Worm (Caenorhabditis elegans) whole organism, young adult: ENCODE measurements around the gene fbxc-22.

Experiments used
- B0019.2 ChIP-seq: fragments of 200-800 bp; sonication (Bioruptor generic); conservative IDR thresholded peaks from 2 replicates; pipeline ENCODE4 v1.3.6; 2022; ENCODE audit warnings: missing genetic modification reagents, missing genetic modification characterization, missing compliant biosample characterization
- C17E4.6 ChIP-seq: fragments of 200-800 bp; sonication (Bioruptor generic); IDR thresholded peaks from 2 replicates; pipeline ENCODE4 v1.3.6; 2022; ENCODE audit warnings: missing genetic modification reagents, missing genetic modification characterization, missing compliant biosample characterization
- D2030.7 ChIP-seq: fragments of 200-800 bp; sonication (Bioruptor generic); IDR thresholded peaks from 2 replicates; pipeline ENCODE4 v1.3.6; 2022; ENCODE audit warnings: missing genetic modification reagents, missing genetic modification characterization, missing compliant biosample characterization
- F33H1.4 ChIP-seq: fragments of 200-800 bp; sonication (Bioruptor generic); IDR thresholded peaks from 2 replicates; pipeline ENCODE4 v1.3.6; 2022; ENCODE audit warnings: missing genetic modification reagents, missing genetic modification characterization, missing compliant biosample characterization
- F49E8.2 ChIP-seq: sonication (generic microtip); optimal IDR thresholded peaks from 3 replicates; lab custom pipeline; 2017; ENCODE audit warnings: missing genetic modification characterization, mild to moderate bottlenecking, missing compliant biosample characterization, antibody characterized with exemption, moderate library complexity; ENCODE audit not compliant: insufficient read depth
- F55B11.4 ChIP-seq: sonication (generic microtip); optimal IDR thresholded peaks from 2 replicates; lab custom pipeline; 2016; ENCODE audit warnings: missing compliant biosample characterization, missing genetic modification characterization, borderline replicate concordance; ENCODE audit not compliant: insufficient read depth
- T26A5.8 ChIP-seq: sonication (generic microtip); optimal IDR thresholded peaks from 2 replicates; lab custom pipeline; 2016; ENCODE audit warnings: missing genetic modification characterization, missing compliant biosample characterization
- Y79H2A.3 ChIP-seq: fragments of 200-800 bp; sonication (Bioruptor generic); conservative IDR thresholded peaks from 2 replicates; pipeline ENCODE4 v1.3.6; 2022; ENCODE audit warnings: missing genetic modification reagents, missing genetic modification characterization, missing compliant biosample characterization
- Y95B8A.8 ChIP-seq: fragments of 200-800 bp; sonication (Bioruptor generic); IDR thresholded peaks from 2 replicates; pipeline ENCODE4 v1.3.6; 2022; ENCODE audit warnings: missing genetic modification reagents, missing genetic modification characterization, missing compliant biosample characterization
- ZK185.1 ChIP-seq: sonication (generic microtip); optimal IDR thresholded peaks from 2 replicates; lab custom pipeline; 2016; ENCODE audit warnings: mild to moderate bottlenecking, missing genetic modification characterization, missing compliant biosample characterization; ENCODE audit not compliant: poor library complexity, severe bottlenecking
- akir-1 ChIP-seq: fragments of 200-800 bp; sonication (Bioruptor generic); optimal IDR thresholded peaks from 2 replicates; lab custom pipeline; 2018; ENCODE audit warnings: mild to moderate bottlenecking, missing genetic modification characterization, moderate library complexity, missing compliant biosample characterization
- aptf-2 ChIP-seq: fragments of 200-800 bp; sonication (Bioruptor generic); conservative IDR thresholded peaks from 2 replicates; pipeline ENCODE4 v1.3.6; 2022; ENCODE audit warnings: missing genetic modification reagents, missing genetic modification characterization, missing compliant biosample characterization
- athp-1 ChIP-seq: sonication (generic microtip); optimal IDR thresholded peaks from 2 replicates; lab custom pipeline; 2017; ENCODE audit warnings: mild to moderate bottlenecking, missing genetic modification characterization, missing compliant biosample characterization
- cebp-2 ChIP-seq: fragments of 200-800 bp; sonication (Bioruptor generic); IDR thresholded peaks from 2 replicates; pipeline ENCODE4 v1.3.6; 2022; ENCODE audit warnings: missing genetic modification characterization, missing compliant biosample characterization
- dox-1 ChIP-seq: fragments of 200-800 bp; sonication (Bioruptor generic); IDR thresholded peaks from 2 replicates; pipeline ENCODE4 v1.3.6; 2022; ENCODE audit warnings: missing genetic modification reagents, missing genetic modification characterization, missing compliant biosample characterization
- dpl-1 ChIP-seq: fragments of 150-350 bp; optimal IDR thresholded peaks from 2 replicates; lab custom pipeline; 2014; ENCODE audit warnings: missing biosample characterization, missing genetic modification reagents, missing genetic modification characterization
- efl-1 ChIP-seq: fragments of 150-350 bp; optimal IDR thresholded peaks from 2 replicates; lab custom pipeline; 2014; ENCODE audit warnings: missing biosample characterization, missing genetic modification reagents, missing genetic modification characterization
- gei-17 ChIP-seq: fragments of 200-800 bp; sonication (Bioruptor generic); optimal IDR thresholded peaks from 2 replicates; lab custom pipeline; 2018; ENCODE audit warnings: mild to moderate bottlenecking, missing genetic modification characterization, missing compliant biosample characterization
- hmg-1.2 ChIP-seq: fragments of 200-800 bp; sonication (Bioruptor generic); IDR thresholded peaks from 2 replicates; pipeline ENCODE4 v1.3.6; 2022; ENCODE audit warnings: missing genetic modification reagents, missing genetic modification characterization, missing compliant biosample characterization
- lin-54 ChIP-seq: fragments of 200-800 bp; sonication (Bioruptor generic); optimal IDR thresholded peaks from 2 replicates; lab custom pipeline; 2018; ENCODE audit warnings: mild to moderate bottlenecking, missing genetic modification characterization, missing compliant biosample characterization
- lir-1 ChIP-seq: fragments of 200-800 bp; sonication (Bioruptor generic); conservative IDR thresholded peaks from 2 replicates; pipeline ENCODE4 v1.3.6; 2022; ENCODE audit warnings: missing genetic modification reagents, missing genetic modification characterization, missing compliant biosample characterization
- lsl-1 ChIP-seq: fragments of 200-800 bp; sonication (Bioruptor generic); optimal IDR thresholded peaks from 2 replicates; lab custom pipeline; 2018; ENCODE audit warnings: mild to moderate bottlenecking, missing genetic modification characterization, moderate library complexity, missing compliant biosample characterization
- lsy-27 ChIP-seq: sonication (generic microtip); optimal IDR thresholded peaks from 2 replicates; lab custom pipeline; 2017; ENCODE audit warnings: missing genetic modification characterization, mild to moderate bottlenecking, missing compliant biosample characterization, antibody characterized with exemption, missing genotype, borderline replicate concordance; ENCODE audit not compliant: insufficient read depth
- madf-6 ChIP-seq: fragments of 200-800 bp; sonication (Bioruptor generic); IDR thresholded peaks from 2 replicates; pipeline ENCODE4 v1.3.6; 2022; ENCODE audit warnings: missing genetic modification reagents, missing genetic modification characterization, missing compliant biosample characterization
- mes-4 ChIP-seq: sonication (generic microtip); optimal IDR thresholded peaks from 2 replicates; lab custom pipeline; 2016; ENCODE audit warnings: missing genotype, missing genetic modification characterization, missing compliant biosample characterization
- nfya-2 ChIP-seq: fragments of 200-800 bp; sonication (Bioruptor generic); IDR thresholded peaks from 2 replicates; pipeline ENCODE4 v1.3.6; 2022; ENCODE audit warnings: missing genetic modification reagents, missing genetic modification characterization, missing compliant biosample characterization
- nhr-120 ChIP-seq: fragments of 200-800 bp; sonication (Bioruptor generic); IDR thresholded peaks from 2 replicates; pipeline ENCODE4 v1.3.6; 2022; ENCODE audit warnings: missing genetic modification characterization, missing compliant biosample characterization
- nhr-27 ChIP-seq: fragments of 200-800 bp; sonication (Bioruptor generic); optimal IDR thresholded peaks from 2 replicates; lab custom pipeline; 2018; ENCODE audit warnings: mild to moderate bottlenecking, missing genetic modification characterization, moderate library complexity, missing compliant biosample characterization
- rcor-1 ChIP-seq: fragments of 200-800 bp; sonication (Bioruptor generic); IDR thresholded peaks from 2 replicates; pipeline ENCODE4 v1.3.6; 2022; ENCODE audit warnings: missing genetic modification reagents, missing genetic modification characterization, missing compliant biosample characterization
- rec-8 ChIP-seq, 2 experiments: sonication (generic microtip); optimal IDR thresholded peaks; 2 replicates each; lab custom pipeline; 2016; ENCODE audit warnings: mild to moderate bottlenecking in 2 of 2, missing genetic modification characterization in 2 of 2, missing genetic modification reagents in 2 of 2, missing genotype in 2 of 2, missing biosample characterization in 1 of 2, missing compliant biosample characterization in 1 of 2, moderate library complexity in 1 of 2
- rpc-1 ChIP-seq, 2 experiments: fragments of 150-350 bp in 1 of 2; sonication (generic microtip) in 1 of 2; optimal IDR thresholded peaks; 2 replicates each; lab custom pipeline; 2014 to 2018; ENCODE audit warnings: missing biosample characterization in 1 of 2, missing genetic modification characterization in 1 of 2, missing genetic modification reagents in 1 of 2, missing genotype in 1 of 2
- snpc-1.3 ChIP-seq: sonication (generic microtip); optimal IDR thresholded peaks from 2 replicates; lab custom pipeline; 2017; ENCODE audit warnings: missing genetic modification characterization, mild to moderate bottlenecking, missing compliant biosample characterization, antibody characterized with exemption, moderate library complexity, missing genotype, missing genetic modification reagents; ENCODE audit not compliant: insufficient read depth
- snpc-3.4 ChIP-seq: sonication (generic microtip); optimal IDR thresholded peaks from 2 replicates; lab custom pipeline; 2017; ENCODE audit warnings: missing genetic modification characterization, mild to moderate bottlenecking, missing compliant biosample characterization, antibody characterized with exemption, moderate library complexity, missing genotype, missing genetic modification reagents
- somi-1 ChIP-seq: fragments of 200-800 bp; sonication (Bioruptor generic); optimal IDR thresholded peaks from 2 replicates; lab custom pipeline; 2018; ENCODE audit warnings: mild to moderate bottlenecking, missing genetic modification characterization, missing compliant biosample characterization
- zfh-2 ChIP-seq: fragments of 200-800 bp; sonication (Bioruptor generic); conservative IDR thresholded peaks from 2 replicates; pipeline ENCODE4 v1.3.6; 2022; ENCODE audit warnings: missing genetic modification reagents, missing genetic modification characterization, missing compliant biosample characterization
- ztf-18 ChIP-seq: sonication (generic microtip); optimal IDR thresholded peaks from 2 replicates; lab custom pipeline; 2016; ENCODE audit warnings: missing genotype, mild to moderate bottlenecking, missing genetic modification characterization, missing compliant biosample characterization
- ztf-22 ChIP-seq: fragments of 200-800 bp; sonication (Bioruptor generic); optimal IDR thresholded peaks from 2 replicates; lab custom pipeline; 2018; ENCODE audit warnings: mild to moderate bottlenecking, missing genetic modification characterization, moderate library complexity, missing compliant biosample characterization
- ztf-25 ChIP-seq: fragments of 200-800 bp; sonication (Bioruptor generic); IDR thresholded peaks from 2 replicates; pipeline ENCODE4 v1.3.6; 2022; ENCODE audit warnings: missing genetic modification reagents, missing genetic modification characterization, missing compliant biosample characterization
- ztf-3 ChIP-seq: fragments of 200-800 bp; sonication (Bioruptor generic); optimal IDR thresholded peaks from 2 replicates; lab custom pipeline; 2018; ENCODE audit warnings: mild to moderate bottlenecking, missing genetic modification characterization, missing compliant biosample characterization
- ztf-6 ChIP-seq: fragments of 200-800 bp; sonication (Bioruptor generic); IDR thresholded peaks from 2 replicates; pipeline ENCODE4 v1.3.6; 2022; ENCODE audit warnings: missing genetic modification reagents, missing genetic modification characterization, missing compliant biosample characterization

Gene fbxc-22

ce11 chrII:1695861-1696260 is 5.0 kb upstream of the fbxc-22 start, which contains the start of gene F58E1.13:
F58E1.13 (minus strand) TSS chrII:1695872.
- TF ChIP-seq rpc-1 (optimal IDR thresholded peaks at IDR 0.05; lab: Kevin White, UChicago): no peak
- no peak for TF ChIP-seq rpc-1 (tag; optimal IDR thresholded peaks at IDR 0.05; lab: Kevin White, UChicago)
- TF ChIP-seq aptf-2: peak; percentile 90
- peak; percentile 5 for TF ChIP-seq efl-1 (GFP tag; lab: Kevin White, UChicago)

ce11 chrII:1694530-1694929 is 3.6 kb upstream of the fbxc-22 start, which contains the start of gene fbxc-26:
fbxc-26 (minus strand) TSS chrII:1694630.
- TF ChIP-seq F55B11.4 (tag; lab: Kevin White, UChicago): no peak
- TF ChIP-seq ztf-22 (GFP tag; lab: Kevin White, UChicago): no peak
- no peak for TF ChIP-seq nfya-2 (GFP tag; lab: Robert Waterston, UW)
- no peak for TF ChIP-seq somi-1 (GFP tag; lab: Kevin White, UChicago)

ce11 chrII:1692827-1693226 is 1.9 kb upstream of the fbxc-22 start, which contains the start of gene fbxc-21:
fbxc-21 (minus strand) TSS chrII:1692927.
- TF ChIP-seq ztf-3 (GFP tag; lab: Kevin White, UChicago): no peak
- no peak for TF ChIP-seq snpc-3.4
- no peak for TF ChIP-seq rcor-1 (GFP tag; lab: Robert Waterston, UW)
- TF ChIP-seq cebp-2 (GFP tag; lab: Robert Waterston, UW): no peak
- TF ChIP-seq rpc-1 (optimal IDR thresholded peaks at IDR 0.05; lab: Kevin White, UChicago): no peak
- no peak for TF ChIP-seq rpc-1 (tag; optimal IDR thresholded peaks at IDR 0.05; lab: Kevin White, UChicago)
- no peak for TF ChIP-seq ztf-6 (GFP tag; lab: Robert Waterston, UW)
- TF ChIP-seq nhr-120 (GFP tag; lab: Robert Waterston, UW): no peak
- no peak for TF ChIP-seq Y79H2A.3 (GFP tag; lab: Robert Waterston, UW)
- no peak for TF ChIP-seq athp-1 (tag; lab: Kevin White, UChicago)
- no peak for TF ChIP-seq gei-17 (GFP tag; lab: Kevin White, UChicago)
- TF ChIP-seq T26A5.8: no peak
- no peak for TF ChIP-seq dpl-1
- no peak for TF ChIP-seq lsl-1 (GFP tag; lab: Kevin White, UChicago)
- TF ChIP-seq lin-54: no peak
- no peak for TF ChIP-seq nhr-27
- TF ChIP-seq ztf-22 (GFP tag; lab: Kevin White, UChicago): no peak
- TF ChIP-seq madf-6 (GFP tag; lab: Robert Waterston, UW): no peak
- TF ChIP-seq D2030.7: no peak
- TF ChIP-seq snpc-1.3 (tag; lab: Kevin White, UChicago): no peak
- no peak for TF ChIP-seq hmg-1.2 (GFP tag; lab: Robert Waterston, UW)

ce11 chrII:1688813-1689212 is 2.1 kb downstream of the fbxc-22 start, which contains the start of the genes fbxb-18 and fbxb-19:
fbxb-18 (minus strand) TSS chrII:1688913.
fbxb-19 (minus strand) TSS chrII:1689181.
- TF ChIP-seq C17E4.6 (GFP tag; lab: Robert Waterston, UW) (no peak), nhr-27 (no peak), mes-4 (tag; lab: Kevin White, UChicago) (no peak), F33H1.4 (no peak), rec-8 (tag; optimal IDR thresholded peaks at IDR 0.05; lab: Kevin White, UChicago) (no peak), hmg-1.2 (GFP tag; lab: Robert Waterston, UW) (no peak), ztf-22 (GFP tag; lab: Kevin White, UChicago) (no peak), snpc-3.4 (no peak), Y95B8A.8 (GFP tag; lab: Robert Waterston, UW) (no peak), lsy-27 (tag; lab: Kevin White, UChicago) (no peak), ztf-25 (GFP tag; lab: Robert Waterston, UW) (no peak), akir-1 (GFP tag; lab: Kevin White, UChicago) (no peak), B0019.2 (GFP tag; lab: Robert Waterston, UW) (no peak), dox-1 (GFP tag; lab: Robert Waterston, UW) (no peak), ztf-18 (no peak), zfh-2 (GFP tag; lab: Robert Waterston, UW) (no peak), lir-1 (GFP tag; lab: Robert Waterston, UW) (no peak), F49E8.2 (tag; lab: Kevin White, UChicago) (no peak), ZK185.1 (no peak), Y79H2A.3 (GFP tag; lab: Robert Waterston, UW) (no peak)
- TF ChIP-seq, all 124 proteins: peak for 0
